Fruit fly (Drosophila melanogaster): Measurements from ENCODE around the gene CG13733.

The CG13733 gene

dm6 chr3L:17432947-17433346, 45.8 kb downstream of the CG13733 start, which contains the start of gene frc (continued):
- TF ChIP-seq klu (GFP tag; IDR thresholded peaks at IDR 0.05), result no peak
- TF ChIP-seq CkIIα-i1 (GFP tag; IDR thresholded peaks at IDR 0.05), result no peak
- no peak for TF ChIP-seq Ets97D (GFP tag; optimal IDR thresholded peaks at IDR 0.05)
- TF ChIP-seq gcm2 (GFP tag; optimal IDR thresholded peaks at IDR 0.05), result no peak
- TF ChIP-seq NC2α (GFP tag; optimal IDR thresholded peaks at IDR 0.05), result no peak
- no peak for TF ChIP-seq sc (optimal IDR thresholded peaks at IDR 0.05)
- no peak for TF ChIP-seq sc (GFP tag; optimal IDR thresholded peaks at IDR 0.05)
- TF ChIP-seq CG14860 (GFP tag; IDR thresholded peaks at IDR 0.05; ENCODE audit: partially characterized antibody), result no peak
- no peak; the same call in 1 of the 2 replicates for TF ChIP-seq tna (GFP tag; IDR thresholded peaks at IDR 0.05; ENCODE audit: partially characterized antibody)
- TF ChIP-seq gcm (GFP tag; optimal IDR thresholded peaks at IDR 0.05), result no peak
- TF ChIP-seq Dbx (GFP tag; IDR thresholded peaks at IDR 0.05), result peak; percentile 39; the same call in 1 of the 3 replicates
- TF ChIP-seq luna (GFP tag; optimal IDR thresholded peaks at IDR 0.05), result no peak
- no peak for TF ChIP-seq CG13624 (GFP tag; optimal IDR thresholded peaks at IDR 0.05)
- no peak for TF ChIP-seq phol (tag; optimal IDR thresholded peaks at IDR 0.05)
- no peak for TF ChIP-seq CG18476 (GFP tag; optimal IDR thresholded peaks at IDR 0.05)
- no peak for TF ChIP-seq dati (GFP tag; IDR thresholded peaks at IDR 0.05)
- TF ChIP-seq tap (tag; optimal IDR thresholded peaks at IDR 0.05), result no peak
- peak; percentile 29 for TF ChIP-seq Jarid2 (GFP tag; optimal IDR thresholded peaks at IDR 0.05)
- no peak for TF ChIP-seq grau (tag; optimal IDR thresholded peaks at IDR 0.05)
- no peak for TF ChIP-seq peb (GFP tag; IDR thresholded peaks at IDR 0.05)
- TF ChIP-seq Fer2 (tag; optimal IDR thresholded peaks at IDR 0.05), result no peak
- no peak for TF ChIP-seq H2.0 (GFP tag; IDR thresholded peaks at IDR 0.05)
- no peak for TF ChIP-seq CG8765 (GFP tag; IDR thresholded peaks at IDR 0.05)
- TF ChIP-seq CG4820 (GFP tag; optimal IDR thresholded peaks at IDR 0.05), result no peak
- TF ChIP-seq CG17361 (GFP tag; IDR thresholded peaks at IDR 0.05), result no peak
- TF ChIP-seq CG8944 (GFP tag; optimal IDR thresholded peaks at IDR 0.05), result no peak
- TF ChIP-seq CG1024 (GFP tag; IDR thresholded peaks at IDR 0.05), result no peak
- no peak for TF ChIP-seq Gsc (GFP tag; IDR thresholded peaks at IDR 0.05)
- TF ChIP-seq CG15073 (GFP tag; optimal IDR thresholded peaks at IDR 0.05), result no peak
- no peak for TF ChIP-seq repo (GFP tag; optimal IDR thresholded peaks at IDR 0.05)
- TF ChIP-seq CG33213 (GFP tag; optimal IDR thresholded peaks at IDR 0.05), result no peak
- peak; percentile 40 for TF ChIP-seq CG4617 (GFP tag; optimal IDR thresholded peaks at IDR 0.05; ENCODE audit: borderline replicate concordance)
- TF ChIP-seq Dad (GFP tag; optimal IDR thresholded peaks at IDR 0.05), result no peak
- TF ChIP-seq Ptx1 (GFP tag; IDR thresholded peaks at IDR 0.05), result no peak
- TF ChIP-seq cas (GFP tag; IDR thresholded peaks at IDR 0.05), result no peak
- no peak for TF ChIP-seq ab (GFP tag; optimal IDR thresholded peaks at IDR 0.05)
- TF ChIP-seq ttk (GFP tag; IDR thresholded peaks at IDR 0.05), result no peak
- peak; percentile 8 for TF ChIP-seq stwl (tag; optimal IDR thresholded peaks at IDR 0.05)
- TF ChIP-seq CG15011 (GFP tag; optimal IDR thresholded peaks at IDR 0.05), result no peak
- 0 out of 2 replicates have a peak, but pooled peaks have one; percentile 50 for TF ChIP-seq chm (GFP tag; IDR thresholded peaks at IDR 0.05)
- no peak for TF ChIP-seq Rfx (GFP tag; IDR thresholded peaks at IDR 0.05)
- TF ChIP-seq btn (GFP tag; optimal IDR thresholded peaks at IDR 0.05), result no peak
- TF ChIP-seq nom (GFP tag; optimal IDR thresholded peaks at IDR 0.05), result peak; percentile 38
- TF ChIP-seq CG17612 (GFP tag; IDR thresholded peaks at IDR 0.05), result no peak
- TF ChIP-seq CG1603 (tag; optimal IDR thresholded peaks at IDR 0.05), result peak; percentile 5
- no peak for TF ChIP-seq CTCF (GFP tag; optimal IDR thresholded peaks at IDR 0.05)
- no peak for TF ChIP-seq otp (GFP tag; IDR thresholded peaks at IDR 0.05)
- no peak for TF ChIP-seq MTF-1 (GFP tag; optimal IDR thresholded peaks at IDR 0.05; ENCODE audit: borderline replicate concordance)
- TF ChIP-seq crc (GFP tag; optimal IDR thresholded peaks at IDR 0.05), result no peak
- TF ChIP-seq CrebB (tag; optimal IDR thresholded peaks at IDR 0.05), result no peak
- TF ChIP-seq pb (GFP tag; optimal IDR thresholded peaks at IDR 0.05), result no peak
- no peak for TF ChIP-seq CG14965 (GFP tag; optimal IDR thresholded peaks at IDR 0.05; ENCODE audit: borderline replicate concordance)
- peak; percentile 27; the same call in 1 of the 2 replicates for TF ChIP-seq hbn (GFP tag; IDR thresholded peaks at IDR 0.05; ENCODE audit: partially characterized antibody)
